Fruit fly (Drosophila melanogaster) whole organism, embryonic: Measurements from ENCODE around the gene Vps4.

ENCODE experiments used
- Adf1 ChIP-seq: fragments of 200-800 bp; sonication (Bioruptor generic); IDR thresholded peaks from 2 replicates; pipeline ENCODE4 v1.3.6; 2022; ENCODE audit warnings: missing biosample characterization, missing genetic modification characterization
- Atf3 ChIP-seq: fragments of 200-800 bp; sonication (Bioruptor generic); optimal IDR thresholded peaks from 3 replicates; lab custom pipeline; 2016; ENCODE audit warnings: missing biosample characterization, missing genetic modification characterization
- Blimp-1 ChIP-seq: fragments of 200-800 bp; sonication (Bioruptor generic); optimal IDR thresholded peaks from 3 replicates; lab custom pipeline; 2018; ENCODE audit warnings: missing biosample characterization, missing genetic modification characterization, mild to moderate bottlenecking, moderate library complexity, missing genetic modification reagents
- CG10543 ChIP-seq: fragments of 200-800 bp; sonication (Bioruptor generic); optimal IDR thresholded peaks from 3 replicates; lab custom pipeline; 2017; ENCODE audit warnings: missing biosample characterization, mild to moderate bottlenecking, missing genetic modification characterization, moderate library complexity
- CG13287 ChIP-seq: fragments of 200-800 bp; sonication (Bioruptor generic); IDR thresholded peaks from 2 replicates; pipeline ENCODE4 v1.3.6; 2022; ENCODE audit warnings: missing biosample characterization, missing genetic modification characterization; ENCODE audit not compliant: partially characterized antibody
- CG17186 ChIP-seq: fragments of 200-800 bp; sonication (Bioruptor generic); optimal IDR thresholded peaks from 3 replicates; lab custom pipeline; 2017; ENCODE audit warnings: missing biosample characterization, missing genetic modification reagents, missing genetic modification characterization
- CG3163 ChIP-seq: fragments of 200-800 bp; sonication (Bioruptor generic); optimal IDR thresholded peaks from 3 replicates; lab custom pipeline; 2016; ENCODE audit warnings: missing biosample characterization, missing genetic modification characterization
- CG32767 ChIP-seq: fragments of 200-800 bp; sonication (Bioruptor generic); IDR thresholded peaks from 2 replicates; pipeline ENCODE4 v1.3.6; 2022; ENCODE audit warnings: missing biosample characterization, missing genetic modification characterization
- CG32772 ChIP-seq: fragments of 200-800 bp; sonication (Bioruptor generic); IDR thresholded peaks from 2 replicates; pipeline ENCODE4 v1.3.6; 2022; ENCODE audit warnings: missing biosample characterization, missing genetic modification characterization
- CG4820 ChIP-seq: fragments of 200-800 bp; sonication (Bioruptor generic); optimal IDR thresholded peaks from 3 replicates; lab custom pipeline; 2016; ENCODE audit warnings: missing biosample characterization, missing genetic modification characterization
- CG6765 ChIP-seq: fragments of 200-800 bp; sonication (Bioruptor generic); optimal IDR thresholded peaks from 3 replicates; lab custom pipeline; 2017; ENCODE audit warnings: missing biosample characterization, mild to moderate bottlenecking, missing genetic modification characterization
- CG6813 ChIP-seq: fragments of 200-800 bp; sonication (Bioruptor generic); optimal IDR thresholded peaks from 2 replicates; lab custom pipeline; 2017; ENCODE audit warnings: missing biosample characterization, missing genetic modification characterization, mild to moderate bottlenecking, moderate library complexity, missing genetic modification reagents
- CG8478 ChIP-seq: fragments of >200 bp; optimal IDR thresholded peaks from 2 replicates; lab custom pipeline; 2018
- CHES-1-like ChIP-seq: fragments of 200-800 bp; sonication (Bioruptor generic); optimal IDR thresholded peaks from 2 replicates; lab custom pipeline; 2016; ENCODE audit warnings: missing biosample characterization, missing genetic modification characterization
- D19B ChIP-seq: fragments of 200-800 bp; sonication (Bioruptor generic); optimal IDR thresholded peaks from 2 replicates; lab custom pipeline; 2017; ENCODE audit warnings: missing biosample characterization, mild to moderate bottlenecking, missing genetic modification characterization
- Dad ChIP-seq: fragments of 200-800 bp; sonication (Bioruptor generic); optimal IDR thresholded peaks from 3 replicates; lab custom pipeline; 2016; ENCODE audit warnings: missing biosample characterization, missing genetic modification characterization
- Dbx ChIP-seq: fragments of 200-800 bp; sonication (Bioruptor generic); IDR thresholded peaks from 3 replicates; pipeline ENCODE4 v1.3.6; 2022; ENCODE audit warnings: missing biosample characterization, missing genetic modification characterization
- Hmx ChIP-seq: fragments of 200-800 bp; sonication (Bioruptor generic); optimal IDR thresholded peaks from 2 replicates; lab custom pipeline; 2016; ENCODE audit warnings: missing biosample characterization, missing genetic modification characterization
- Hr78 ChIP-seq, 2 experiments: fragments of 200-800 bp in 1 of 2; fragments of >200 bp in 1 of 2; sonication (Bioruptor generic) in 1 of 2; optimal IDR thresholded peaks; 2 replicates each; lab custom pipeline; 2017 to 2019; ENCODE audit warnings: missing biosample characterization in 2 of 2, missing genetic modification characterization in 2 of 2, mild to moderate bottlenecking in 1 of 2, moderate library complexity in 1 of 2
- MESR4 ChIP-seq: fragments of 200-800 bp; sonication (Bioruptor generic); optimal IDR thresholded peaks from 2 replicates; lab custom pipeline; 2018; ENCODE audit warnings: missing biosample characterization, mild to moderate bottlenecking, missing genetic modification characterization, moderate library complexity
- Mad ChIP-seq: fragments of 200-800 bp; sonication (Bioruptor generic); optimal IDR thresholded peaks from 2 replicates; lab custom pipeline; 2016; ENCODE audit warnings: missing biosample characterization, missing genetic modification characterization
- NC2β ChIP-seq: fragments of 200-800 bp; sonication (Bioruptor generic); optimal IDR thresholded peaks from 2 replicates; lab custom pipeline; 2016; ENCODE audit warnings: missing biosample characterization, missing genetic modification characterization
- Neu2 ChIP-seq: fragments of 200-800 bp; sonication (Bioruptor generic); optimal IDR thresholded peaks from 3 replicates; lab custom pipeline; 2016; ENCODE audit warnings: missing biosample characterization, missing genetic modification characterization, borderline replicate concordance
- Taf1 ChIP-seq: fragments of 200-800 bp; sonication (Bioruptor generic); IDR thresholded peaks from 2 replicates; pipeline ENCODE4 v1.3.6; 2022; ENCODE audit warnings: missing biosample characterization, missing genetic modification characterization
- Trl ChIP-seq, 3 experiments: fragments of >200 bp in 2 of 3; fragments of 200-800 bp in 1 of 3; sonication (Bioruptor generic) in 1 of 3; optimal IDR thresholded peaks; 2 replicates in 1 of 3; 3 replicates in 2 of 3; lab custom pipeline; 2016 to 2017; ENCODE audit warnings: missing biosample characterization in 1 of 3, missing genetic modification characterization in 1 of 3
- Xbp1 ChIP-seq: fragments of 200-800 bp; sonication (Bioruptor generic); optimal IDR thresholded peaks from 3 replicates; lab custom pipeline; 2016; ENCODE audit warnings: missing biosample characterization, mild to moderate bottlenecking, missing genetic modification characterization
- YL-1 ChIP-seq: fragments of 200-800 bp; sonication (Bioruptor generic); optimal IDR thresholded peaks from 3 replicates; lab custom pipeline; 2017; ENCODE audit warnings: missing biosample characterization, mild to moderate bottlenecking, missing genetic modification characterization
- ase ChIP-seq: fragments of 200-800 bp; sonication (Bioruptor generic); IDR thresholded peaks from 3 replicates; pipeline ENCODE4 v1.3.6; 2022; ENCODE audit warnings: missing biosample characterization, missing genetic modification characterization
- ash1 ChIP-seq: fragments of 200-800 bp; sonication (Bioruptor generic); optimal IDR thresholded peaks from 2 replicates; lab custom pipeline; 2018; ENCODE audit warnings: missing biosample characterization, mild to moderate bottlenecking, missing genetic modification characterization
- bigmax ChIP-seq: fragments of 200-800 bp; sonication (Bioruptor generic); optimal IDR thresholded peaks from 2 replicates; lab custom pipeline; 2018; ENCODE audit warnings: missing biosample characterization, mild to moderate bottlenecking, missing genetic modification characterization
- cg ChIP-seq: fragments of 200-800 bp; sonication (Bioruptor generic); optimal IDR thresholded peaks from 3 replicates; lab custom pipeline; 2019; ENCODE audit warnings: missing biosample characterization, mild to moderate bottlenecking, missing genetic modification characterization, moderate library complexity
- chinmo ChIP-seq: fragments of 200-800 bp; sonication (Bioruptor generic); IDR thresholded peaks from 4 replicates; pipeline ENCODE4 v1.3.6; 2022; ENCODE audit warnings: missing biosample characterization, missing genetic modification characterization; ENCODE audit not compliant: partially characterized antibody
- corto ChIP-seq: fragments of 200-800 bp; sonication (Bioruptor generic); optimal IDR thresholded peaks from 2 replicates; lab custom pipeline; 2016; ENCODE audit warnings: missing biosample characterization, mild to moderate bottlenecking, missing genetic modification characterization, moderate library complexity
- cwo ChIP-seq: fragments of 200-800 bp; sonication (Bioruptor generic); optimal IDR thresholded peaks from 3 replicates; lab custom pipeline; 2017; ENCODE audit warnings: missing biosample characterization, missing genetic modification characterization, mild to moderate bottlenecking, moderate library complexity, missing genetic modification reagents
- dm ChIP-seq: fragments of 200-800 bp; sonication (Bioruptor generic); optimal IDR thresholded peaks from 3 replicates; lab custom pipeline; 2016; ENCODE audit warnings: missing biosample characterization, missing genetic modification characterization
- eve ChIP-seq, 2 experiments: fragments of >200 bp; optimal IDR thresholded peaks; 2 replicates each; lab custom pipeline; 2017; ENCODE audit warnings: missing biosample characterization in 2 of 2, missing genetic modification characterization in 2 of 2
- ewg ChIP-seq: fragments of 200-800 bp; sonication (Bioruptor generic); optimal IDR thresholded peaks from 3 replicates; lab custom pipeline; 2017; ENCODE audit warnings: mild to moderate bottlenecking, missing biosample characterization, missing genetic modification reagents, missing genetic modification characterization
- nau ChIP-seq: fragments of 200-800 bp; sonication (Bioruptor generic); optimal IDR thresholded peaks from 3 replicates; lab custom pipeline; 2017; ENCODE audit warnings: missing biosample characterization, mild to moderate bottlenecking, missing genetic modification characterization, missing genetic modification reagents
- nom ChIP-seq: fragments of 200-800 bp; sonication (Bioruptor generic); optimal IDR thresholded peaks from 2 replicates; lab custom pipeline; 2017; ENCODE audit warnings: missing biosample characterization, missing genetic modification characterization, mild to moderate bottlenecking, moderate library complexity, missing genetic modification reagents
- rib ChIP-seq: fragments of 200-800 bp; sonication (Bioruptor generic); IDR thresholded peaks from 2 replicates; pipeline ENCODE4 v1.3.6; 2022; ENCODE audit warnings: missing biosample characterization, missing genetic modification characterization
- sd ChIP-seq: fragments of 200-800 bp; sonication (Bioruptor generic); optimal IDR thresholded peaks from 3 replicates; lab custom pipeline; 2018; ENCODE audit warnings: missing biosample characterization, mild to moderate bottlenecking, missing genetic modification characterization, moderate library complexity
- sqz ChIP-seq: fragments of 200-800 bp; sonication (Bioruptor generic); optimal IDR thresholded peaks from 3 replicates; lab custom pipeline; 2018; ENCODE audit warnings: missing biosample characterization, mild to moderate bottlenecking, missing genetic modification characterization
- sr ChIP-seq: fragments of 200-800 bp; sonication (Bioruptor generic); IDR thresholded peaks from 3 replicates; pipeline ENCODE4 v1.3.6; 2022; ENCODE audit warnings: missing biosample characterization, missing genetic modification characterization
- stwl ChIP-seq: fragments of 200-800 bp; sonication (Bioruptor generic); optimal IDR thresholded peaks from 3 replicates; lab custom pipeline; 2018; ENCODE audit warnings: missing biosample characterization, mild to moderate bottlenecking, missing genetic modification characterization, moderate library complexity
- unc-4 ChIP-seq: fragments of 200-800 bp; sonication (Bioruptor generic); IDR thresholded peaks from 2 replicates; pipeline ENCODE4 v1.3.6; 2022; ENCODE audit warnings: missing biosample characterization, missing genetic modification characterization; ENCODE audit not compliant: partially characterized antibody
- vnd ChIP-seq: fragments of 200-800 bp; sonication (Bioruptor generic); IDR thresholded peaks from 3 replicates; pipeline ENCODE4 v1.3.6; 2022; ENCODE audit warnings: missing biosample characterization, missing genetic modification characterization; ENCODE audit not compliant: partially characterized antibody
- zfh1 ChIP-seq: fragments of 200-800 bp; sonication (Bioruptor generic); IDR thresholded peaks from 3 replicates; pipeline ENCODE4 v1.3.6; 2022; ENCODE audit warnings: missing biosample characterization, missing genetic modification characterization

The Vps4 gene

dm6 chrX:17876518-17876917, 31.0 kb upstream of the Vps4 start:
- TF ChIP-seq Taf1 (GFP tag; lab: Robert Waterston, UW) (no peak), nau (GFP tag; lab: Kevin White, UChicago) (no peak), Mad (GFP tag; lab: Kevin White, UChicago) (no peak), zfh1 (GFP tag; lab: Robert Waterston, UW) (no peak), CG6765 (GFP tag; lab: Kevin White, UChicago) (no peak), ash1 (no peak), Neu2 (GFP tag; lab: Kevin White, UChicago) (no peak), Hmx (GFP tag; lab: Kevin White, UChicago) (no peak), Hr78 (GFP tag; optimal IDR thresholded peaks at IDR 0.05; lab: Kevin White, UChicago) (no peak), D19B (GFP tag; lab: Kevin White, UChicago) (no peak), NC2β (no peak), ase (no peak), Atf3 (no peak)
- TF ChIP-seq, all 482 proteins: peak for 0

dm6 chrX:17877974-17878373, 29.5 kb upstream of the Vps4 start:
- TF ChIP-seq chinmo (0 out of 4 replicates have a peak, but pooled peaks have one; percentile 53), ewg (GFP tag; lab: Kevin White, UChicago) (no peak), eve (GFP tag; optimal IDR thresholded peaks at IDR 0.05; lab: Kevin White, UChicago) (peak in 1 of 2 experiments; percentile 13), cg (GFP tag; lab: Kevin White, UChicago) (peak; percentile 36), Dbx (GFP tag; lab: Robert Waterston, UW) (no peak)

dm6 chrX:17878632-17879033, 28.9 kb upstream of the Vps4 start:
- no peak for TF ChIP-seq Dad (GFP tag; lab: Kevin White, UChicago)
- TF ChIP-seq corto (GFP tag; lab: Kevin White, UChicago): peak; percentile 59
- TF ChIP-seq bigmax (GFP tag; lab: Kevin White, UChicago): peak; percentile 10
- TF ChIP-seq CG4820 (GFP tag; lab: Kevin White, UChicago): no peak
- peak; percentile 81 for TF ChIP-seq CG32772 (GFP tag; lab: Robert Waterston, UW)
- TF ChIP-seq CG3163 (GFP tag; lab: Kevin White, UChicago): peak; percentile 74
- peak; percentile 2 for TF ChIP-seq YL-1 (GFP tag; lab: Kevin White, UChicago)
- TF ChIP-seq rib: peak; percentile 48; the same call in 1 of the 2 replicates
- TF ChIP-seq Trl (optimal IDR thresholded peaks at IDR 0.05; lab: Kevin White, UChicago): peak; percentile 86 to 91
- TF ChIP-seq Trl (GFP tag; optimal IDR thresholded peaks at IDR 0.05; lab: Kevin White, UChicago): no peak
- TF ChIP-seq vnd (GFP tag; lab: Robert Waterston, UW): no peak
- peak; percentile 48 for TF ChIP-seq sd (tag; lab: Kevin White, UChicago)
- TF ChIP-seq CG13287 (GFP tag; lab: Robert Waterston, UW): peak; percentile 35; the same call in 1 of the 2 replicates
- peak; percentile 8 for TF ChIP-seq Blimp-1 (GFP tag; lab: Kevin White, UChicago)
- TF ChIP-seq stwl (tag; lab: Kevin White, UChicago): peak; percentile 27
- TF ChIP-seq sqz (GFP tag; lab: Kevin White, UChicago): peak; percentile 97
- peak; percentile 36; the same call in 1 of the 2 replicates for TF ChIP-seq unc-4
- peak; percentile 69 for TF ChIP-seq Adf1
- TF ChIP-seq CG8478 (lab: Kevin White, UChicago): peak; percentile 46
- TF ChIP-seq CG10543: peak; percentile 21
- peak; percentile 96 for TF ChIP-seq chinmo
- peak; percentile 42 for TF ChIP-seq CHES-1-like
- TF ChIP-seq cwo (GFP tag; lab: Kevin White, UChicago): peak; percentile 86
- no peak for TF ChIP-seq Xbp1 (GFP tag; lab: Kevin White, UChicago)
- TF ChIP-seq CG6813: no peak
- TF ChIP-seq nom (GFP tag; lab: Kevin White, UChicago): peak; percentile 67
- peak; percentile 56 for TF ChIP-seq CG17186
- peak; percentile 45; the same call in 1 of the 2 replicates for TF ChIP-seq CG32767 (GFP tag; lab: Robert Waterston, UW)
- peak; percentile 26 for TF ChIP-seq dm (GFP tag; lab: Kevin White, UChicago)
- TF ChIP-seq MESR4 (GFP tag; lab: Kevin White, UChicago): no peak
- TF ChIP-seq sr: peak; percentile 79
- peak in 1 of 2 experiments; percentile 85 for TF ChIP-seq Hr78 (GFP tag; optimal IDR thresholded peaks at IDR 0.05; lab: Kevin White, UChicago)
